Fruit fly (Drosophila melanogaster) whole organism, embryonic: Measurements from ENCODE around the gene SP1173.
A peak's percentile ranks its signal among the peaks of the same experiment; 100 is the strongest.

Experiments used
- ATbp ChIP-seq: fragments of 200-800 bp; sonication (Bioruptor generic); optimal IDR thresholded peaks from 2 replicates; lab custom pipeline; 2017; ENCODE audit warnings: missing biosample characterization, mild to moderate bottlenecking, missing genetic modification characterization, missing genetic modification reagents
- Bdp1 ChIP-seq: fragments of 200-800 bp; sonication (Bioruptor generic); optimal IDR thresholded peaks from 3 replicates; lab custom pipeline; 2016; ENCODE audit warnings: missing biosample characterization, missing genetic modification characterization
- Blimp-1 ChIP-seq: fragments of 200-800 bp; sonication (Bioruptor generic); optimal IDR thresholded peaks from 3 replicates; lab custom pipeline; 2018; ENCODE audit warnings: missing biosample characterization, missing genetic modification characterization, mild to moderate bottlenecking, moderate library complexity, missing genetic modification reagents
- CG1024 ChIP-seq: fragments of 200-800 bp; sonication (Bioruptor generic); IDR thresholded peaks from 2 replicates; pipeline ENCODE4 v1.3.6; 2022; ENCODE audit warnings: missing biosample characterization, missing genetic modification characterization
- CG10565 ChIP-seq: fragments of 200-800 bp; sonication (Bioruptor generic); optimal IDR thresholded peaks from 3 replicates; lab custom pipeline; 2016; ENCODE audit warnings: missing biosample characterization, mild to moderate bottlenecking, missing genetic modification characterization
- CG10654 ChIP-seq: fragments of 200-800 bp; sonication (Bioruptor generic); optimal IDR thresholded peaks from 2 replicates; lab custom pipeline; 2016; ENCODE audit warnings: missing biosample characterization, missing genetic modification characterization
- CG11085 ChIP-seq: fragments of 200-800 bp; sonication (Bioruptor generic); IDR thresholded peaks from 2 replicates; pipeline ENCODE4 v1.3.6; 2022; ENCODE audit warnings: missing biosample characterization, missing genetic modification characterization
- CG11723 ChIP-seq: fragments of 200-800 bp; sonication (Bioruptor generic); optimal IDR thresholded peaks from 2 replicates; lab custom pipeline; 2017; ENCODE audit warnings: missing biosample characterization, mild to moderate bottlenecking, missing genetic modification characterization
- CG12219 ChIP-seq: fragments of 200-800 bp; sonication (Bioruptor generic); optimal IDR thresholded peaks from 3 replicates; lab custom pipeline; 2018; ENCODE audit warnings: missing biosample characterization, mild to moderate bottlenecking, missing genetic modification characterization
- CG1602 ChIP-seq: fragments of 200-800 bp; sonication (Bioruptor generic); optimal IDR thresholded peaks from 3 replicates; lab custom pipeline; 2016; ENCODE audit warnings: missing biosample characterization, missing genetic modification characterization
- CG1647 ChIP-seq: fragments of 200-800 bp; sonication (Bioruptor generic); optimal IDR thresholded peaks from 3 replicates; lab custom pipeline; 2016; ENCODE audit warnings: missing biosample characterization, missing genetic modification characterization
- CG16813 ChIP-seq: fragments of 200-800 bp; sonication (Bioruptor generic); IDR thresholded peaks from 3 replicates; pipeline ENCODE4 v1.3.6; 2022; ENCODE audit warnings: missing biosample characterization, missing genetic modification characterization; ENCODE audit not compliant: partially characterized antibody
- CG1832 ChIP-seq: fragments of 200-800 bp; sonication (Bioruptor generic); optimal IDR thresholded peaks from 2 replicates; lab custom pipeline; 2017; ENCODE audit warnings: missing biosample characterization, mild to moderate bottlenecking, missing genetic modification characterization, inconsistent platforms
- CG18476 ChIP-seq: fragments of 200-800 bp; sonication (Bioruptor generic); optimal IDR thresholded peaks from 2 replicates; lab custom pipeline; 2016; ENCODE audit warnings: missing biosample characterization, mild to moderate bottlenecking, missing genetic modification characterization
- CG2116 ChIP-seq: fragments of 200-800 bp; sonication (Bioruptor generic); optimal IDR thresholded peaks from 3 replicates; lab custom pipeline; 2018; ENCODE audit warnings: missing biosample characterization, mild to moderate bottlenecking, missing genetic modification characterization
- CG2889 ChIP-seq: fragments of 200-800 bp; sonication (Bioruptor generic); IDR thresholded peaks from 3 replicates; pipeline ENCODE4 v1.3.6; 2022; ENCODE audit warnings: missing biosample characterization, missing genetic modification characterization
- CG3065 ChIP-seq: fragments of 200-800 bp; sonication (Bioruptor generic); optimal IDR thresholded peaks from 2 replicates; lab custom pipeline; 2016; ENCODE audit warnings: missing biosample characterization, missing genetic modification characterization
- CG34224 ChIP-seq: fragments of 200-800 bp; sonication (Bioruptor generic); IDR thresholded peaks from 3 replicates; pipeline ENCODE4 v1.3.6; 2022; ENCODE audit warnings: missing biosample characterization, missing genetic modification characterization; ENCODE audit not compliant: partially characterized antibody
- CG42726 ChIP-seq: fragments of 200-800 bp; sonication (Bioruptor generic); IDR thresholded peaks from 2 replicates; pipeline ENCODE4 v1.3.6; 2022; ENCODE audit warnings: missing biosample characterization, missing genetic modification characterization; ENCODE audit not compliant: partially characterized antibody
- CG4328 ChIP-seq: fragments of 200-800 bp; sonication (Bioruptor generic); optimal IDR thresholded peaks from 3 replicates; lab custom pipeline; 2017; ENCODE audit warnings: missing biosample characterization, missing genetic modification reagents, missing genetic modification characterization
- CG7372 ChIP-seq: fragments of 200-800 bp; sonication (Bioruptor generic); IDR thresholded peaks from 2 replicates; pipeline ENCODE4 v1.3.6; 2022; ENCODE audit warnings: missing biosample characterization, missing genetic modification characterization
- CG7928 ChIP-seq: fragments of 200-800 bp; sonication (Bioruptor generic); optimal IDR thresholded peaks from 2 replicates; lab custom pipeline; 2017; ENCODE audit warnings: missing biosample characterization, mild to moderate bottlenecking, missing genetic modification characterization
- CG8478 ChIP-seq: fragments of >200 bp; optimal IDR thresholded peaks from 2 replicates; lab custom pipeline; 2018
- CG8944 ChIP-seq: fragments of 200-800 bp; sonication (Bioruptor generic); optimal IDR thresholded peaks from 3 replicates; lab custom pipeline; 2016; ENCODE audit warnings: missing biosample characterization, missing genetic modification characterization
- CTCF ChIP-seq: fragments of 200-800 bp; sonication (Bioruptor generic); optimal IDR thresholded peaks from 2 replicates; lab custom pipeline; 2017; ENCODE audit warnings: missing biosample characterization, mild to moderate bottlenecking, missing genetic modification characterization, moderate library complexity
- D19A ChIP-seq: fragments of 200-800 bp; optimal IDR thresholded peaks from 3 replicates; lab custom pipeline; 2019; ENCODE audit warnings: missing biosample characterization, mild to moderate bottlenecking, missing genetic modification characterization, moderate library complexity
- Deaf1 ChIP-seq: fragments of 200-800 bp; optimal IDR thresholded peaks from 3 replicates; lab custom pipeline; 2019; ENCODE audit warnings: missing biosample characterization, mild to moderate bottlenecking, missing genetic modification characterization, moderate library complexity
- Ets97D ChIP-seq: fragments of 200-800 bp; sonication (Bioruptor generic); optimal IDR thresholded peaks from 3 replicates; lab custom pipeline; 2016; ENCODE audit warnings: missing biosample characterization, missing genetic modification characterization
- HHEX ChIP-seq: fragments of 200-800 bp; sonication (Bioruptor generic); optimal IDR thresholded peaks from 3 replicates; lab custom pipeline; 2017; ENCODE audit warnings: missing biosample characterization, mild to moderate bottlenecking, missing genetic modification characterization, missing genetic modification reagents
- HLHmδ ChIP-seq: fragments of 200-800 bp; sonication (Bioruptor generic); optimal IDR thresholded peaks from 2 replicates; lab custom pipeline; 2018; ENCODE audit warnings: missing biosample characterization, mild to moderate bottlenecking, missing genetic modification characterization, moderate library complexity
- HmgZ ChIP-seq: fragments of 200-800 bp; sonication (Bioruptor generic); optimal IDR thresholded peaks from 2 replicates; lab custom pipeline; 2018; ENCODE audit warnings: missing biosample characterization, mild to moderate bottlenecking, missing genetic modification characterization
- Hr39 ChIP-seq: fragments of >200 bp; optimal IDR thresholded peaks from 2 replicates; lab custom pipeline; 2017
- Hr78 ChIP-seq, 2 experiments: fragments of 200-800 bp in 1 of 2; fragments of >200 bp in 1 of 2; sonication (Bioruptor generic) in 1 of 2; optimal IDR thresholded peaks; 2 replicates each; lab custom pipeline; 2017 to 2019; ENCODE audit warnings: missing biosample characterization in 2 of 2, missing genetic modification characterization in 2 of 2, mild to moderate bottlenecking in 1 of 2, moderate library complexity in 1 of 2
- Rfx ChIP-seq: fragments of 200-800 bp; sonication (Bioruptor generic); IDR thresholded peaks from 2 replicates; pipeline ENCODE4 v1.3.6; 2022; ENCODE audit warnings: missing biosample characterization, missing genetic modification characterization
- Rx ChIP-seq: fragments of 200-800 bp; sonication (Bioruptor generic); IDR thresholded peaks from 2 replicates; pipeline ENCODE4 v1.3.6; 2022; ENCODE audit warnings: missing biosample characterization, missing genetic modification characterization
- Usf ChIP-seq: fragments of 200-800 bp; sonication (Bioruptor generic); optimal IDR thresholded peaks from 2 replicates; lab custom pipeline; 2017; ENCODE audit warnings: missing genotype, missing biosample characterization, missing genetic modification characterization
- bigmax ChIP-seq: fragments of 200-800 bp; sonication (Bioruptor generic); optimal IDR thresholded peaks from 2 replicates; lab custom pipeline; 2018; ENCODE audit warnings: missing biosample characterization, mild to moderate bottlenecking, missing genetic modification characterization
- chinmo ChIP-seq: fragments of 200-800 bp; sonication (Bioruptor generic); IDR thresholded peaks from 4 replicates; pipeline ENCODE4 v1.3.6; 2022; ENCODE audit warnings: missing biosample characterization, missing genetic modification characterization; ENCODE audit not compliant: partially characterized antibody
- chn ChIP-seq: fragments of 200-800 bp; sonication (Bioruptor generic); optimal IDR thresholded peaks from 2 replicates; lab custom pipeline; 2016; ENCODE audit warnings: missing biosample characterization, missing genetic modification characterization
- da ChIP-seq: fragments of 200-800 bp; sonication (Bioruptor generic); optimal IDR thresholded peaks from 2 replicates; lab custom pipeline; 2016; ENCODE audit warnings: missing biosample characterization, missing genetic modification characterization
- dpn ChIP-seq, 2 experiments: fragments of 200-800 bp; sonication (Bioruptor generic); optimal IDR thresholded peaks; 3 replicates each; lab custom pipeline; 2016; ENCODE audit warnings: missing biosample characterization in 2 of 2, missing genetic modification characterization in 2 of 2
- eyg ChIP-seq: fragments of 200-800 bp; sonication (Bioruptor generic); optimal IDR thresholded peaks from 3 replicates; lab custom pipeline; 2016; ENCODE audit warnings: missing biosample characterization, missing genetic modification characterization
- fd64A ChIP-seq: fragments of 200-800 bp; sonication (Bioruptor generic); optimal IDR thresholded peaks from 3 replicates; lab custom pipeline; 2018; ENCODE audit warnings: missing biosample characterization, mild to moderate bottlenecking, missing genetic modification characterization
- fu2 ChIP-seq: fragments of 200-800 bp; sonication (Bioruptor generic); optimal IDR thresholded peaks from 2 replicates; lab custom pipeline; 2016; ENCODE audit warnings: missing biosample characterization, missing genetic modification characterization
- mam ChIP-seq: fragments of 200-800 bp; sonication (Bioruptor generic); optimal IDR thresholded peaks from 3 replicates; lab custom pipeline; 2016; ENCODE audit warnings: missing biosample characterization, missing genetic modification characterization
- nerfin-2 ChIP-seq: fragments of 200-800 bp; sonication (Bioruptor generic); IDR thresholded peaks from 2 replicates; pipeline ENCODE4 v1.3.6; 2022; ENCODE audit warnings: missing biosample characterization, missing genetic modification characterization; ENCODE audit not compliant: partially characterized antibody
- pfk ChIP-seq: fragments of 200-800 bp; sonication (Bioruptor generic); optimal IDR thresholded peaks from 2 replicates; lab custom pipeline; 2018; ENCODE audit warnings: missing biosample characterization, mild to moderate bottlenecking, missing genetic modification characterization, moderate library complexity
- scrt ChIP-seq: fragments of 200-800 bp; sonication (Bioruptor generic); optimal IDR thresholded peaks from 2 replicates; lab custom pipeline; 2018; ENCODE audit warnings: missing biosample characterization, mild to moderate bottlenecking, missing genetic modification characterization, moderate library complexity
- sd ChIP-seq: fragments of 200-800 bp; sonication (Bioruptor generic); optimal IDR thresholded peaks from 3 replicates; lab custom pipeline; 2018; ENCODE audit warnings: missing biosample characterization, mild to moderate bottlenecking, missing genetic modification characterization, moderate library complexity
- sens ChIP-seq: fragments of 200-800 bp; sonication (Bioruptor generic); peaks from one replicate; lab custom pipeline; 2016; ENCODE audit warnings: missing biosample characterization, missing genetic modification characterization
- slp2 ChIP-seq: fragments of 200-800 bp; sonication (Bioruptor generic); optimal IDR thresholded peaks from 2 replicates; lab custom pipeline; 2016; ENCODE audit warnings: missing biosample characterization, missing genetic modification characterization
- ssp ChIP-seq: fragments of 200-800 bp; sonication (Bioruptor generic); IDR thresholded peaks from 2 replicates; pipeline ENCODE4 v1.3.6; 2022; ENCODE audit warnings: missing biosample characterization, missing genetic modification characterization

The SP1173 gene

dm6 chr3L:6705865-6706264 is 2.5 kb upstream of the SP1173 start (continued):
- TF ChIP-seq sd: peak; percentile 44
- no peak for TF ChIP-seq slp2 (GFP tag; lab: Kevin White, UChicago)
- peak; percentile 45 for TF ChIP-seq ssp (GFP tag; lab: Robert Waterston, UW)
- peak; percentile 28 for TF ChIP-seq CG1602 (GFP tag; lab: Kevin White, UChicago)
- no peak for TF ChIP-seq CG3065 (GFP tag; lab: Kevin White, UChicago)
- peak; percentile 17 to 49 for TF ChIP-seq dpn (GFP tag; optimal IDR thresholded peaks at IDR 0.05; lab: Kevin White, UChicago)
- TF ChIP-seq CG2889: 0 out of 3 replicates have a peak, but pooled peaks have one; percentile 30
- no peak for TF ChIP-seq CG34224 (GFP tag; lab: Robert Waterston, UW)
- TF ChIP-seq CTCF (GFP tag; lab: Kevin White, UChicago): no peak
- peak; percentile 32 for TF ChIP-seq CG11723 (GFP tag; lab: Kevin White, UChicago)
- TF ChIP-seq Usf: no peak
- no peak for TF ChIP-seq nerfin-2 (GFP tag; lab: Robert Waterston, UW)
- TF ChIP-seq CG4328 (GFP tag; lab: Kevin White, UChicago): peak; percentile 79
- no peak for TF ChIP-seq HLHmδ (GFP tag; lab: Kevin White, UChicago)
- peak; percentile 67 for TF ChIP-seq Rfx (GFP tag; lab: Robert Waterston, UW)
- TF ChIP-seq da (GFP tag; lab: Kevin White, UChicago): no peak
- TF ChIP-seq fd64A (GFP tag; lab: Kevin White, UChicago): no peak
- no peak for TF ChIP-seq CG8478 (lab: Kevin White, UChicago)
- no peak for TF ChIP-seq CG7928 (GFP tag; lab: Kevin White, UChicago)
- no peak for TF ChIP-seq mam (GFP tag; lab: Kevin White, UChicago)
- TF ChIP-seq chinmo: 0 out of 4 replicates have a peak, but pooled peaks have one; percentile 43
- no peak for TF ChIP-seq CG10565 (GFP tag; lab: Kevin White, UChicago)
- peak; percentile 50 for TF ChIP-seq CG12219 (GFP tag; lab: Kevin White, UChicago)
- peak; percentile 48; the same call in 1 of the 2 replicates for TF ChIP-seq CG7372 (GFP tag; lab: Robert Waterston, UW)
- TF ChIP-seq fu2 (GFP tag; lab: Kevin White, UChicago): no peak
- peak; percentile 61 for TF ChIP-seq D19A (tag; lab: Kevin White, UChicago)
- TF ChIP-seq CG10654 (GFP tag; lab: Kevin White, UChicago): peak; percentile 42
- no peak for TF ChIP-seq Rx
- peak; percentile 6 for TF ChIP-seq HmgZ (tag; lab: Kevin White, UChicago)
- peak; percentile 61 for TF ChIP-seq ATbp (GFP tag; lab: Kevin White, UChicago)
- TF ChIP-seq Deaf1 (tag; lab: Kevin White, UChicago): peak; percentile 36
- TF ChIP-seq CG1024 (GFP tag; lab: Robert Waterston, UW): peak; percentile 66; the same call in 1 of the 2 replicates
- TF ChIP-seq CG11085 (GFP tag; lab: Robert Waterston, UW): no peak
- peak in 1 of 2 experiments; percentile 64 for TF ChIP-seq Hr78 (GFP tag; optimal IDR thresholded peaks at IDR 0.05; lab: Kevin White, UChicago)
- TF ChIP-seq CG1832: no peak
- TF ChIP-seq chn (GFP tag; lab: Kevin White, UChicago): peak; percentile 15
- TF ChIP-seq CG18476 (GFP tag; lab: Kevin White, UChicago): peak; percentile 21
- no peak for TF ChIP-seq CG2116 (GFP tag; lab: Kevin White, UChicago)
- peak; percentile 74 for TF ChIP-seq Blimp-1 (GFP tag; lab: Kevin White, UChicago)
- peak; percentile 91 for TF ChIP-seq sens (GFP tag; lab: Kevin White, UChicago)
- TF ChIP-seq Hr39 (lab: Kevin White, UChicago): no peak
- no peak for TF ChIP-seq CG16813 (GFP tag; lab: Robert Waterston, UW)
- TF ChIP-seq Bdp1 (GFP tag; lab: Kevin White, UChicago): no peak
- no peak for TF ChIP-seq bigmax (GFP tag; lab: Kevin White, UChicago)
- no peak for TF ChIP-seq CG1647 (GFP tag; lab: Kevin White, UChicago)
- TF ChIP-seq HHEX (GFP tag; lab: Kevin White, UChicago): peak; percentile 65
- peak; percentile 48 for TF ChIP-seq scrt (GFP tag; lab: Kevin White, UChicago)
- no peak for TF ChIP-seq CG42726 (GFP tag; lab: Robert Waterston, UW)
- peak; percentile 25 for TF ChIP-seq CG8944
- peak; percentile 1 for TF ChIP-seq Ets97D (GFP tag; lab: Kevin White, UChicago)
- TF ChIP-seq eyg: no peak
- TF ChIP-seq pfk (GFP tag; lab: Kevin White, UChicago): no peak
